Fruit fly (Drosophila melanogaster): ENCODE measurements around the gene CG9626.

dm6 chr3R:8277494-8278293 lies 23.1 kb downstream of the CG9626 start, which contains the start of gene ato:
- TF ChIP-seq EcR (GFP tag; optimal IDR thresholded peaks at IDR 0.05) (no peak), pan (optimal IDR thresholded peaks at IDR 0.05) (no peak), usp (GFP tag; optimal IDR thresholded peaks at IDR 0.05) (no peak), Dll (optimal IDR thresholded peaks at IDR 0.05) (no peak), psq (optimal IDR thresholded peaks at IDR 0.05) (no peak), CG8478 (optimal IDR thresholded peaks at IDR 0.05) (no peak)

Measured in whole organism.